Fruit fly (Drosophila melanogaster): ENCODE measurements around the gene Cyp308a1.

- no peak for TF ChIP-seq tai (GFP tag; optimal IDR thresholded peaks at IDR 0.05)
- TF ChIP-seq HLH106 (tag; optimal IDR thresholded peaks at IDR 0.05): no peak
- no peak for TF ChIP-seq dsf (GFP tag; optimal IDR thresholded peaks at IDR 0.05; ENCODE audit: borderline replicate concordance)
- TF ChIP-seq woc (GFP tag; optimal IDR thresholded peaks at IDR 0.05): no peak
- TF ChIP-seq Rel (GFP tag; optimal IDR thresholded peaks at IDR 0.05): no peak
- TF ChIP-seq Rel (tag; optimal IDR thresholded peaks at IDR 0.05): no peak
Measured at dm6 chrX:18700586-18700985, 9.1 kb upstream of the Cyp308a1 start.

Data from whole organism, wandering third instar larva.